Worm (Caenorhabditis elegans) whole organism, midembryonic: Measurements from ENCODE around the gene EGAP9.3.
"Not testable (repeated sequence)": the region's sequence is repeated elsewhere in the genome, so short reads cannot be mapped to it uniquely, and the experiment has no call there.

Source experiments
- T22C8.4 ChIP-seq: fragments of 200-800 bp; sonication (Bioruptor generic); IDR thresholded peaks from 2 replicates; pipeline ENCODE4 v1.3.6; 2022; ENCODE audit warnings: missing genetic modification characterization, missing compliant biosample characterization
- cog-1 ChIP-seq: sonication (generic microtip); optimal IDR thresholded peaks from 2 replicates; lab custom pipeline; 2016; ENCODE audit warnings: missing genetic modification characterization, missing compliant biosample characterization
- flt-1 ChIP-seq: fragments of 200-800 bp; sonication (Bioruptor generic); IDR thresholded peaks from 2 replicates; pipeline ENCODE4 v1.3.6; 2022; ENCODE audit warnings: missing genetic modification characterization, missing compliant biosample characterization
- klf-2 ChIP-seq: fragments of 200-800 bp; sonication (Bioruptor generic); conservative IDR thresholded peaks from 2 replicates; pipeline ENCODE4 v1.3.6; 2022; ENCODE audit warnings: missing genetic modification reagents, missing genetic modification characterization, missing compliant biosample characterization
- med-1 ChIP-seq: sonication (generic microtip); optimal IDR thresholded peaks from 2 replicates; lab custom pipeline; 2017; ENCODE audit warnings: missing genetic modification characterization, mild to moderate bottlenecking, missing compliant biosample characterization, antibody characterized with exemption, missing genetic modification reagents; ENCODE audit not compliant: insufficient read depth
- ref-1 ChIP-seq: fragments of 200-800 bp; sonication (Bioruptor generic); conservative IDR thresholded peaks from 2 replicates; pipeline ENCODE4 v1.3.6; 2022; ENCODE audit warnings: missing genetic modification reagents, missing genetic modification characterization, missing compliant biosample characterization
- tab-1 ChIP-seq: fragments of 200-800 bp; sonication (Bioruptor generic); IDR thresholded peaks from 2 replicates; pipeline ENCODE4 v1.3.6; 2022; ENCODE audit warnings: missing genetic modification characterization, missing compliant biosample characterization
- ztf-23 ChIP-seq: fragments of 200-800 bp; sonication (Bioruptor generic); IDR thresholded peaks from 2 replicates; pipeline ENCODE4 v1.3.6; 2022; ENCODE audit warnings: missing genetic modification reagents, missing genetic modification characterization, missing compliant biosample characterization
- ztf-29 ChIP-seq: fragments of 200-800 bp; sonication (Bioruptor generic); IDR thresholded peaks from 2 replicates; pipeline ENCODE4 v1.3.6; 2022; ENCODE audit warnings: missing genetic modification reagents, missing genetic modification characterization, missing compliant biosample characterization

Gene EGAP9.3

ce11 chrV:6606197-6606596, 26.3 kb upstream of the EGAP9.3 start:
- TF ChIP-seq cog-1 (tag; lab: Kevin White, UChicago): no peak
- no peak for TF ChIP-seq ztf-23 (GFP tag; lab: Robert Waterston, UW)
- no peak for TF ChIP-seq ztf-29
- no peak for TF ChIP-seq tab-1
- no peak for TF ChIP-seq med-1 (GFP tag; lab: Kevin White, UChicago)

ce11 chrV:6605275-6605674, 25.4 kb upstream of the EGAP9.3 start, which contains the start of gene ZK1055.7:
ZK1055.7 (minus strand) TSS chrV:6605375.
- TF ChIP-seq ztf-29 (no peak), T22C8.4 (GFP tag; lab: Robert Waterston, UW) (no peak), klf-2 (no peak), ref-1 (GFP tag; lab: Robert Waterston, UW) (no peak), med-1 (GFP tag; lab: Kevin White, UChicago) (no peak), cog-1 (tag; lab: Kevin White, UChicago) (no peak), ztf-23 (GFP tag; lab: Robert Waterston, UW) (no peak), flt-1 (GFP tag; lab: Robert Waterston, UW) (no peak), tab-1 (no peak)

- TF ChIP-seq ztf-23 (GFP tag; lab: Robert Waterston, UW) (no peak), ztf-29 (no peak), ref-1 (GFP tag; lab: Robert Waterston, UW) (no peak), med-1 (GFP tag; lab: Kevin White, UChicago) (no peak), cog-1 (tag; lab: Kevin White, UChicago) (no peak), klf-2 (no peak), flt-1 (GFP tag; lab: Robert Waterston, UW) (no peak), T22C8.4 (GFP tag; lab: Robert Waterston, UW) (no peak)
Measured at ce11 chrV:6602556-6603062, 22.7 kb upstream of the EGAP9.3 start, which contains the start of gene ZK1055.6. ZK1055.6 (minus strand) TSS chrV:6602606.

ce11 chrV:6593700-6594244, 13.8 kb upstream of the EGAP9.3 start, which contains the start of gene hcp-1:
hcp-1 (plus strand) TSS chrV:6594194.
- no peak for TF ChIP-seq ztf-29
- no peak for TF ChIP-seq ztf-23 (GFP tag; lab: Robert Waterston, UW)
- no peak for TF ChIP-seq med-1 (GFP tag; lab: Kevin White, UChicago)
- TF ChIP-seq tab-1: no peak
- no peak for TF ChIP-seq cog-1 (tag; lab: Kevin White, UChicago)
- TF ChIP-seq ref-1 (GFP tag; lab: Robert Waterston, UW): no peak
- no peak for TF ChIP-seq T22C8.4 (GFP tag; lab: Robert Waterston, UW)
- no peak for TF ChIP-seq klf-2
- no peak for TF ChIP-seq flt-1 (GFP tag; lab: Robert Waterston, UW)

- TF ChIP-seq ref-1 (GFP tag; lab: Robert Waterston, UW) (no peak), med-1 (GFP tag; lab: Kevin White, UChicago) (no peak), ztf-23 (GFP tag; lab: Robert Waterston, UW) (no peak), T22C8.4 (GFP tag; lab: Robert Waterston, UW) (no peak), cog-1 (tag; lab: Kevin White, UChicago) (no peak)
Measured at ce11 chrV:6590283-6590682, 10.4 kb upstream of the EGAP9.3 start, which contains the start of gene ZK1055.2. ZK1055.2 (plus strand) TSS chrV:6590583.

- TF ChIP-seq T22C8.4 (GFP tag; lab: Robert Waterston, UW); ztf-29; tab-1: not testable (repeated sequence)
Measured at ce11 chrV:6581762-6582161, 1.8 kb upstream of the EGAP9.3 start, which contains the start of gene ZK1055.4. ZK1055.4 (plus strand) TSS chrV:6582062.

- TF ChIP-seq ztf-29 (no peak), med-1 (GFP tag; lab: Kevin White, UChicago) (no peak), ref-1 (GFP tag; lab: Robert Waterston, UW) (no peak), flt-1 (GFP tag; lab: Robert Waterston, UW) (no peak), cog-1 (tag; lab: Kevin White, UChicago) (no peak), T22C8.4 (GFP tag; lab: Robert Waterston, UW) (no peak), tab-1 (no peak), ztf-23 (GFP tag; lab: Robert Waterston, UW) (no peak), klf-2 (no peak)
Measured at ce11 chrV:6576567-6576966, 3.4 kb downstream of the EGAP9.3 start, which contains the start of gene EGAP9.4. EGAP9.4 (plus strand) TSS chrV:6576867.

ce11 chrV:6575406-6576130, 4.4 kb downstream of the EGAP9.3 start, which contains the start of gene fut-2:
fut-2 (minus strand) TSS chrV:6575890.
- TF ChIP-seq cog-1 (tag; lab: Kevin White, UChicago) (no peak), flt-1 (GFP tag; lab: Robert Waterston, UW) (no peak), klf-2 (no peak), med-1 (GFP tag; lab: Kevin White, UChicago) (no peak), ztf-23 (GFP tag; lab: Robert Waterston, UW) (no peak), ref-1 (GFP tag; lab: Robert Waterston, UW) (no peak), tab-1 (no peak), T22C8.4 (GFP tag; lab: Robert Waterston, UW) (no peak), ztf-29 (no peak)

- TF ChIP-seq cog-1 (tag; lab: Kevin White, UChicago) (no peak), flt-1 (GFP tag; lab: Robert Waterston, UW) (no peak), ztf-29 (no peak), med-1 (GFP tag; lab: Kevin White, UChicago) (no peak), T22C8.4 (GFP tag; lab: Robert Waterston, UW) (no peak)
Measured at ce11 chrV:6565851-6566386, 14.0 kb downstream of the EGAP9.3 start, which contains the start of gene K04A8.1. K04A8.1 (plus strand) TSS chrV:6566336.
